Fruit fly (Drosophila melanogaster): ENCODE results near the gene Gr2a.
A peak's percentile ranks its signal among the peaks of the same experiment; 100 is the strongest.

Gene Gr2a

dm6 chrX:1464033-1464432, 11.8 kb downstream of the Gr2a start, which contains the start of gene Ns3:
TSS of gene Ns3 (minus strand) at chrX:1464220.
- no peak for TF ChIP-seq usp (GFP tag; optimal IDR thresholded peaks at IDR 0.05)
- TF ChIP-seq psq (optimal IDR thresholded peaks at IDR 0.05): no peak
- no peak for TF ChIP-seq Dll (optimal IDR thresholded peaks at IDR 0.05)
- TF ChIP-seq CG8478 (optimal IDR thresholded peaks at IDR 0.05): no peak

- TF ChIP-seq usp (GFP tag; optimal IDR thresholded peaks at IDR 0.05) (no peak), CG8478 (optimal IDR thresholded peaks at IDR 0.05) (no peak), pan (optimal IDR thresholded peaks at IDR 0.05) (no peak), EcR (GFP tag; optimal IDR thresholded peaks at IDR 0.05) (no peak)
Measured at dm6 chrX:1465707-1466504, 13.7 kb downstream of the Gr2a start, which contains the start of the genes O-fut2 and CG14777. TSS of gene O-fut2 (minus strand) at chrX:1465996. TSS of gene CG14777 (plus strand) at chrX:1466134.

dm6 chrX:1466505-1467381, 14.5 kb downstream of the Gr2a start:
- TF ChIP-seq CG8478 (optimal IDR thresholded peaks at IDR 0.05) (no peak), Dll (optimal IDR thresholded peaks at IDR 0.05) (peak; percentile 53), EcR (GFP tag; optimal IDR thresholded peaks at IDR 0.05) (no peak)

DNA sequence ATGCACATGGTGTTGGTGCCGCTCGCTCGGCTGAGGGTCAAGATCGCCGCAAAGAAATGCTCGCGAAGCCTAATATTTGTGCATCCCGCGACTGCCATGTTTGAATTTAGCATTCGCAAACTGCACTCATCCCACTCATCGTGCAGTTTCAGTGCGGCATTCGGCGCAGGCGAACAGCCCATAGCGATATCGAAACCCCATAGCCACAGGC, 15.1 kb downstream of the Gr2a start, which contains the start of gene CG14778:
TSS of gene CG14778 (plus strand) at position 112 of the 211 bp plus-strand sequence.
- TF ChIP-seq Dll (optimal IDR thresholded peaks at IDR 0.05): no peak
- no peak for TF ChIP-seq usp (GFP tag; optimal IDR thresholded peaks at IDR 0.05)
- TF ChIP-seq psq (optimal IDR thresholded peaks at IDR 0.05): no peak

DNA sequence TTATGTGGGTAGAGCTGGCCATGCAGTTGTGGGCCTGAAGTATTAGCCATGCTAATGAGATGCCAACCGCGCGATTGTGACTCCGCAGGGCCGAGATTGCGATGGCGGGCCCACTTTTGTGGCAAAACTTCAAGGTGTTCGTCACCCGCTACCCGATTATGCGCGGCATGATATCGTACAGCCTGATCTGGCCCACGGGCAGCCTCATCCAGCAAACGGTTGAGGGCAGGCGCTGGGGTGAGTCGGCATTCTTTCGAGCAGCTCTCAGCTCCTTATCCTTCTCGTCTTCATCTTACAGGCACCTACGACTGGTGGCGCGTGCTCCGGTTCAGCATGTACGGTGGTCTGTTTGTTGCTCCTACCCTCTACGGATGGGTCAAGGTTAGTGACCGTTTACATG, 17.5 kb downstream of the Gr2a start, which contains the start of gene CG32808:
TSS of gene CG32808 (minus strand) at position 101 of the 400 bp plus-strand sequence.
- no peak for TF ChIP-seq usp (GFP tag; optimal IDR thresholded peaks at IDR 0.05)
- no peak for TF ChIP-seq pan (optimal IDR thresholded peaks at IDR 0.05)
- TF ChIP-seq CG8478 (optimal IDR thresholded peaks at IDR 0.05): no peak
- TF ChIP-seq psq (optimal IDR thresholded peaks at IDR 0.05): no peak
- no peak for TF ChIP-seq EcR (GFP tag; optimal IDR thresholded peaks at IDR 0.05)
- TF ChIP-seq Dll (optimal IDR thresholded peaks at IDR 0.05): no peak

DNA sequence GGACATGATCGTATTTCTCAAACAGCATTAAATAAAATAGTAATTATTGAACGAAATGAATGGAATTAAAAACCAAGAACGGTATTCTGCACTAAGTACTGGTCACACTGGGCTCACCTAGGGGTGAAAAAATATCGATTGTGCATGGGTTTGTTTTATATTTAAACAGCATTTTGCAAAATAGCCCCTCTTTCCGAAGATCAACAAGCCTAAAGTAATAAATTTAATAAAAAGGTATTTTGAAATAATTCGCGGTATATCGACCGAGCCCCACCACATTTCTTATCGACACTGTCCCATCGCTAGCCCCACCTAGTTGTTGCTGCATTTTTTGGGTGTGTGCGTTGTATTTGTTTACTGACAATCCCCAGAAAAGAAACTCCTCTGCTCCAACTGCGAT, 18.3 kb downstream of the Gr2a start, which contains the start of gene pck:
TSS of gene pck (plus strand) at position 105 of the 400 bp plus-strand sequence.
- TF ChIP-seq usp (GFP tag; optimal IDR thresholded peaks at IDR 0.05) (no peak), pan (optimal IDR thresholded peaks at IDR 0.05) (no peak), Dll (optimal IDR thresholded peaks at IDR 0.05) (no peak), EcR (GFP tag; optimal IDR thresholded peaks at IDR 0.05) (no peak), CG8478 (optimal IDR thresholded peaks at IDR 0.05) (no peak), psq (optimal IDR thresholded peaks at IDR 0.05) (no peak)

- TF ChIP-seq psq (optimal IDR thresholded peaks at IDR 0.05) (no peak), CG8478 (optimal IDR thresholded peaks at IDR 0.05) (no peak), Dll (optimal IDR thresholded peaks at IDR 0.05) (no peak), EcR (GFP tag; optimal IDR thresholded peaks at IDR 0.05) (no peak), pan (optimal IDR thresholded peaks at IDR 0.05) (no peak), usp (GFP tag; optimal IDR thresholded peaks at IDR 0.05) (no peak)
Measured at dm6 chrX:1472222-1472621, 20.0 kb downstream of the Gr2a start, which contains the start of gene CG14780. TSS of gene CG14780 (plus strand) at chrX:1472522.

dm6 chrX:1476436-1476835, 24.2 kb downstream of the Gr2a start:
- TF ChIP-seq CG8478 (optimal IDR thresholded peaks at IDR 0.05) (no peak), Dll (optimal IDR thresholded peaks at IDR 0.05) (no peak), psq (optimal IDR thresholded peaks at IDR 0.05) (no peak), pan (optimal IDR thresholded peaks at IDR 0.05) (no peak), EcR (GFP tag; optimal IDR thresholded peaks at IDR 0.05) (no peak), usp (GFP tag; optimal IDR thresholded peaks at IDR 0.05) (no peak)

DNA sequence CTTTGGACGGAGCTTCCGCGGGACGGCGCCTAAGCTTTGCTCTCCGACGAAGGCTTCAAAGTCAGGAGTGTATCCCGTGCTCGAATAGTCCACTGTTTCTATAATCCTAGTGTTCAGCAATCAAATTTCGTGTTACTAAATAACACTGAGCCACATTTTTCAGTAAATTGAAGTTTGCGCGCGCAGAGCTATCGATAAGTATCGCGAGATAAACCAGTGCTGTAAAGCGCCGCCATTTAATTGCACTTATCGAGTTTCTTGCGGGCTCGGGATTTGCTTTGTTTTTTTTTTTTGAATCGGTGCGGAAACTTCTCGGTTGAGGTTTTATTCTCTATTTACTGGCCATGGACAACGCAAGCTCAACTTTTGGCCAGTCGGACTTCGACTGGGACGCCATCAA, 24.6 kb downstream of the Gr2a start, which contains the start of the genes Rab27 and mei-38:
TSS of gene Rab27 (minus strand) at position 127 of the 400 bp plus-strand sequence.
TSS of gene mei-38 (plus strand) at position 216 of the 400 bp plus-strand sequence.
- TF ChIP-seq EcR (GFP tag; optimal IDR thresholded peaks at IDR 0.05): no peak
- TF ChIP-seq usp (GFP tag; optimal IDR thresholded peaks at IDR 0.05): no peak
- TF ChIP-seq pan (optimal IDR thresholded peaks at IDR 0.05): no peak
- no peak for TF ChIP-seq CG8478 (optimal IDR thresholded peaks at IDR 0.05)
- TF ChIP-seq psq (optimal IDR thresholded peaks at IDR 0.05): no peak
- TF ChIP-seq Dll (optimal IDR thresholded peaks at IDR 0.05): no peak

dm6 chrX:1478276-1479122, 26.3 kb downstream of the Gr2a start, which contains the start of gene rush:
TSS of gene rush (plus strand) at chrX:1478552.
- TF ChIP-seq Dll (optimal IDR thresholded peaks at IDR 0.05): no peak
- TF ChIP-seq CG8478 (optimal IDR thresholded peaks at IDR 0.05): no peak
- TF ChIP-seq usp (GFP tag; optimal IDR thresholded peaks at IDR 0.05): no peak
- no peak for TF ChIP-seq pan (optimal IDR thresholded peaks at IDR 0.05)
- TF ChIP-seq EcR (GFP tag; optimal IDR thresholded peaks at IDR 0.05): no peak
- no peak for TF ChIP-seq psq (optimal IDR thresholded peaks at IDR 0.05)

DNA sequence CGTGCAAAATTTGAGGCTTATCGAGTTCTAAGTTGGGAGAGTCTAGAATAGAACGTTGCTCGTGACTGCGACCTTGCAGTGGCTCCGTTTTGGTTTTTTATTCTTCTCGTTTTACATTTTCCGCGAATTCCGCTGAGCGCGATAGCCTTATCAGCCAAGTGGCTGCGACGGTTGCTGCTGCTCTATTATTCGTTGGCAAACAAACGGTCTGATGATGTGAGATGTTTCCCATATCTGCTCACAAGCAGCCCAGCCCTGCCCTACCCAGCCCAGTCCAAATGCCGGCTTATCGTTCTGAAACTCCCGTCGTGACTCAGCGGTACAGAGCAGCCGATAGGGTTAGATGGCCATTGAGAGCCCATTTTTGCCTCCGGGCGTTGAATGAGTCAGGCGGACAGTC, 28.2 kb downstream of the Gr2a start:
- TF ChIP-seq pan (optimal IDR thresholded peaks at IDR 0.05): no peak
- TF ChIP-seq Dll (optimal IDR thresholded peaks at IDR 0.05): no peak

Data from whole organism.